Worm (Caenorhabditis elegans): ENCODE data around the gene mrps-35.
"Not testable (repeated sequence)": the region's sequence is repeated elsewhere in the genome, so short reads cannot be mapped to it uniquely, and the experiment has no call there.

Gene mrps-35

ce11 chrV:19010405-19010804 is 29.3 kb downstream of the mrps-35 start:
- TF ChIP-seq ceh-2 (tag; optimal IDR thresholded peaks at IDR 0.05), result no peak
- TF ChIP-seq C38D4.7 (GFP tag; optimal IDR thresholded peaks at IDR 0.05), result no peak
- peak; percentile 45 for TF ChIP-seq ceh-48 (tag; optimal IDR thresholded peaks at IDR 0.05)

ce11 chrV:19013215-19013614 is 32.1 kb downstream of the mrps-35 start:
- no peak for TF ChIP-seq unc-42 (tag; optimal IDR thresholded peaks at IDR 0.05)
- no peak for TF ChIP-seq tbx-2 (tag; optimal IDR thresholded peaks at IDR 0.05)
- TF ChIP-seq ref-2 (tag; optimal IDR thresholded peaks at IDR 0.05), result no peak
- TF ChIP-seq ceh-18 (tag; optimal IDR thresholded peaks at IDR 0.05), result no peak

DNA sequence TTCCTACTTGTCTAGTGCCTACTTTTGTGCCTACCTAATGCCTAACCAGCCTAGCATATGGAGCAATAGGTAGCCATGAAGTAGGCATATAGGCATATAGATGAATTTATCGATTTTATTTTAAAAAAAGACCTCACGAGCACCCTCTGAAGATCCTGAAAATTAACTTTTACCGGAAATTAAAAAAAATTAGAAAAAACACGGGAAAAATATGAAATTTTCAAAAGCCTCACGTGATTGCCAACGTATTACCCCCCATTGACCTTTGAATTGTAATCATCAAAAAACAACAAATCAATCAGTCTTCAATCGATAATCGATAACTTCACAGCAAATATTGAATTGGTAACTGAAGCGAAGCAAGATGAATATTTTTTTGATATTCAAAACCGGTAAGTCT is 33.2 kb downstream of the mrps-35 start, which contains the start of gene Y39B6A.30:
Gene Y39B6A.30, plus strand, starts transcription at position 301 of the 400 bp plus-strand sequence.
- not testable (repeated sequence) for TF ChIP-seq pha-4, tbx-2, unc-42 (tag; optimal IDR thresholded peaks at IDR 0.05)

ce11 chrV:19019239-19019638 is 38.1 kb downstream of the mrps-35 start:
- TF ChIP-seq ceh-48 (tag; optimal IDR thresholded peaks at IDR 0.05) (peak; percentile 20), dve-1 (tag; optimal IDR thresholded peaks at IDR 0.05) (no peak)

ce11 chrV:19024683-19025082 is 43.6 kb downstream of the mrps-35 start, which contains the start of gene Y39B6A.29:
TSS of gene Y39B6A.29 (minus strand) at chrV:19024783.
- TF ChIP-seq dve-1 (tag; optimal IDR thresholded peaks at IDR 0.05) (no peak), ceh-30 (tag; optimal IDR thresholded peaks at IDR 0.05) (no peak), ceh-2 (tag; optimal IDR thresholded peaks at IDR 0.05) (no peak), gmeb-2 (tag; optimal IDR thresholded peaks at IDR 0.05) (no peak), C38D4.7 (GFP tag; optimal IDR thresholded peaks at IDR 0.05) (no peak), mec-3 (tag; optimal IDR thresholded peaks at IDR 0.05; ENCODE audit: borderline replicate concordance) (no peak), hlh-6 (tag; optimal IDR thresholded peaks at IDR 0.05) (no peak), nhr-232 (tag; optimal IDR thresholded peaks at IDR 0.05) (no peak), che-1 (tag; optimal IDR thresholded peaks at IDR 0.05) (no peak), nhr-11 (tag; optimal IDR thresholded peaks at IDR 0.05) (no peak), hlh-15 (tag; optimal IDR thresholded peaks at IDR 0.05) (no peak), unc-86 (tag; optimal IDR thresholded peaks at IDR 0.05) (no peak), ceh-31 (tag; optimal IDR thresholded peaks at IDR 0.05) (no peak)

DNA sequence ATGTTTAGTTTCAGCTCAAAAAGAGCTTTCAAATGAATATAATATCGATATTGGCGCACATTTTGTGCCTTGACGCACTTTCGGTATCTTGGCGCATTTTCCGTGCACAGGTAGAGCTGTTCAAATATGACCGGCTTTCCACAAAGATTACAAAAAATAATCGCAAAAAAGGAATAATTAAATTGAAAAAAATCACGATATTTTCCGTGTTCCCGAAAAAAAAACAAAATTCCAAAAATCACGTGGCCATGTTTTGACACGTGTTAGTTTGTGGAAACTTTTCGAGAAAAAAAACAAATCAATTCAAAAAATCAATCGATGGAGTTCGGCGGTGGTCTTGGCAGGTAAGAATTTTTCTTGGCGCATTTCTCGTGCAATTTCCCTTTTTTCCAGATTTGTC is 45.1 kb downstream of the mrps-35 start, which contains the start of gene Y39B6A.25:
Gene Y39B6A.25, plus strand, starts transcription at position 301 of the 400 bp plus-strand sequence.
- TF ChIP-seq eyg-1 (tag; optimal IDR thresholded peaks at IDR 0.05) (no peak), F13H6.1 (tag; optimal IDR thresholded peaks at IDR 0.05) (no peak), pax-1 (tag; optimal IDR thresholded peaks at IDR 0.05) (no peak), pqm-1 (tag; optimal IDR thresholded peaks at IDR 0.05) (no peak), ceh-14 (tag; optimal IDR thresholded peaks at IDR 0.05) (no peak), elt-2 (tag; optimal IDR thresholded peaks at IDR 0.05) (no peak), odd-2 (tag; optimal IDR thresholded peaks at IDR 0.05) (no peak), ceh-48 (tag; optimal IDR thresholded peaks at IDR 0.05) (no peak), ceh-31 (tag; optimal IDR thresholded peaks at IDR 0.05) (no peak), hlh-8 (tag; optimal IDR thresholded peaks at IDR 0.05) (no peak), tbx-2 (tag; optimal IDR thresholded peaks at IDR 0.05) (no peak), hlh-15 (tag; optimal IDR thresholded peaks at IDR 0.05) (no peak), lin-11 (tag; optimal IDR thresholded peaks at IDR 0.05) (no peak), C38D4.7 (GFP tag; optimal IDR thresholded peaks at IDR 0.05) (no peak), ceh-2 (tag; optimal IDR thresholded peaks at IDR 0.05) (no peak), syd-9 (tag; optimal IDR thresholded peaks at IDR 0.05) (no peak), K09A11.1 (tag; optimal IDR thresholded peaks at IDR 0.05; ENCODE audit: insufficient read depth) (no peak)

DNA sequence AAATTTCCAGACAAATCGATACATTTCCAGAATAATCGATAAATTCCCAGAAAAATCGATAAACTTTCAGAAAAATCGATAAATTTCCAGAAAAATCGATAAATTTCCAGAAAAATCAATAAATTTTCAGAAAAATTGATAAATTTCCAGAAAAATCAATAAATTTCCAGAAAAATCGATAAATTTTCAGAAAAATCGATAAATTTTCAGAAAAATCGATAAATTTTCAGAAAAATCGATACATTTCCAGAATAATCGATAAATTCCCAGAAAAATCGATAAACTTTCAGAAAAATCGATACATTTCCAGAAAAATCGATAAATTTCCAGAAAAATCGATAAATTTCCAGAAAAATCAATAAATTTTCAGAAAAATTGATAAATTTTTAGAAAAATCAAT is 45.7 kb downstream of the mrps-35 start:
- peak; percentile 52 for TF ChIP-seq ceh-48 (tag; optimal IDR thresholded peaks at IDR 0.05)
